Fruit fly (Drosophila melanogaster) whole organism, prepupa: ENCODE data around the gene mtTFB2.

ENCODE experiments used
- CG32006 ChIP-seq: fragments of 200-800 bp; sonication (Bioruptor generic); optimal IDR thresholded peaks from 3 replicates; lab custom pipeline; 2017; ENCODE audit warnings: missing biosample characterization, mild to moderate bottlenecking, missing genetic modification characterization
- CG3919 ChIP-seq: fragments of 200-800 bp; sonication (Bioruptor generic); optimal IDR thresholded peaks from 3 replicates; lab custom pipeline; 2016; ENCODE audit warnings: missing biosample characterization, missing genetic modification characterization
- CG8319 ChIP-seq: fragments of 200-800 bp; sonication (Bioruptor generic); optimal IDR thresholded peaks from 3 replicates; lab custom pipeline; 2016; ENCODE audit warnings: missing biosample characterization, missing genetic modification characterization
- Ets96B ChIP-seq: fragments of 200-800 bp; optimal IDR thresholded peaks from 2 replicates; lab custom pipeline; 2019; ENCODE audit warnings: missing biosample characterization, mild to moderate bottlenecking, missing genetic modification characterization, moderate library complexity
- Gug ChIP-seq: fragments of 200-800 bp; sonication (Bioruptor generic); IDR thresholded peaks from 2 replicates; pipeline ENCODE4 v1.3.6; 2022; ENCODE audit warnings: missing biosample characterization, missing genetic modification characterization
- fd59A ChIP-seq: fragments of 200-800 bp; sonication (Bioruptor generic); optimal IDR thresholded peaks from 2 replicates; lab custom pipeline; 2017; ENCODE audit warnings: missing biosample characterization, mild to moderate bottlenecking, missing genetic modification characterization, missing genetic modification reagents
- fd85E ChIP-seq: fragments of 200-800 bp; sonication (Bioruptor generic); optimal IDR thresholded peaks from 3 replicates; lab custom pipeline; 2016; ENCODE audit warnings: missing biosample characterization, missing genetic modification characterization
- topi ChIP-seq: fragments of 200-800 bp; sonication (Bioruptor generic); optimal IDR thresholded peaks from 3 replicates; lab custom pipeline; 2016; ENCODE audit warnings: missing biosample characterization, missing genetic modification characterization
- vri ChIP-seq: fragments of 200-800 bp; sonication (Bioruptor generic); optimal IDR thresholded peaks from 3 replicates; lab custom pipeline; 2016; ENCODE audit warnings: missing biosample characterization, mild to moderate bottlenecking, missing genetic modification characterization

DNA sequence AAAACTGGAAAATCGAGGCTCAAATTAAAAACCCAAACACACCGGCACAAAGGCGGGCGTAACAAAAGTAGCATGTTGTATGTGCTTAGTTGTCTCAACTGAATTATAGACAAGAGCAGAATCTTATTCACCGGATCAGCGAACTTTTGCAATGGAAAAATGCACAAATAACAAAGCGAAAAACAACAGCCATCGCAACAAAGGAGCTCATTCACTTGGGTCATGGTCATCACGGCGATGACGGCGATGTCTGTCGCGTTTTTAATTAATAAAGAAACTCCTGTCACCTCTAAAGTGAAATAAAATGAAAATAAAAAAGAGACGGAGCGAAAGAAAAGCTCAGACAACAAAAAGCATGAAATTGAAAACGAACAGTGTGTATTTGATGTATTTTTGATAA is 6.2 kb upstream of the mtTFB2 start:
- TF ChIP-seq CG32006 (GFP tag; lab: Kevin White, UChicago) (no peak), vri (GFP tag; lab: Kevin White, UChicago) (no peak), CG8319 (no peak), CG3919 (GFP tag; lab: Kevin White, UChicago) (no peak), topi (GFP tag; lab: Kevin White, UChicago) (no peak), Ets96B (tag; lab: Kevin White, UChicago) (no peak), fd59A (no peak), fd85E (GFP tag; lab: Kevin White, UChicago) (no peak), Gug (GFP tag; lab: Robert Waterston, UW) (no peak)
